Fruit fly (Drosophila melanogaster) whole organism, embryonic: ENCODE data around the gene CG4957.
A peak's percentile ranks its signal among the peaks of the same experiment; 100 is the strongest.

Experiments
- BEAF-32 ChIP-seq: fragments of 200-800 bp; sonication (Bioruptor generic); optimal IDR thresholded peaks from 3 replicates; lab custom pipeline; 2017; ENCODE audit warnings: missing biosample characterization, missing genetic modification characterization, mild to moderate bottlenecking, moderate library complexity, missing genetic modification reagents
- CG12236 ChIP-seq: fragments of 200-800 bp; sonication (Bioruptor generic); optimal IDR thresholded peaks from 2 replicates; lab custom pipeline; 2016; ENCODE audit warnings: missing biosample characterization, missing genetic modification characterization
- CG13894 ChIP-seq: fragments of 200-800 bp; sonication (Bioruptor generic); optimal IDR thresholded peaks from 3 replicates; lab custom pipeline; 2018; ENCODE audit warnings: missing biosample characterization, mild to moderate bottlenecking, missing genetic modification characterization, moderate library complexity
- CG15269 ChIP-seq: fragments of 200-800 bp; sonication (Bioruptor generic); optimal IDR thresholded peaks from 2 replicates; lab custom pipeline; 2018; ENCODE audit warnings: missing biosample characterization, mild to moderate bottlenecking, missing genetic modification characterization, moderate library complexity
- CG15479 ChIP-seq: fragments of 200-800 bp; sonication (Bioruptor generic); optimal IDR thresholded peaks from 3 replicates; lab custom pipeline; 2019; ENCODE audit warnings: missing biosample characterization, mild to moderate bottlenecking, missing genetic modification characterization, moderate library complexity
- CG1603 ChIP-seq: fragments of 200-800 bp; sonication (Bioruptor generic); optimal IDR thresholded peaks from 2 replicates; lab custom pipeline; 2019; ENCODE audit warnings: missing biosample characterization, mild to moderate bottlenecking, missing genetic modification characterization, moderate library complexity
- CG18619 ChIP-seq: fragments of 200-800 bp; sonication (Bioruptor generic); optimal IDR thresholded peaks from 3 replicates; lab custom pipeline; 2017; ENCODE audit warnings: missing biosample characterization, mild to moderate bottlenecking, missing genetic modification characterization
- CG2120 ChIP-seq: fragments of 200-800 bp; sonication (Bioruptor generic); optimal IDR thresholded peaks from 3 replicates; lab custom pipeline; 2016; ENCODE audit warnings: missing biosample characterization, missing genetic modification characterization
- CG32532 ChIP-seq: fragments of 200-800 bp; sonication (Bioruptor generic); IDR thresholded peaks from 2 replicates; pipeline ENCODE4 v1.3.6; 2022; ENCODE audit warnings: missing biosample characterization, missing genetic modification characterization
- CG3726 ChIP-seq: fragments of 200-800 bp; sonication (Bioruptor generic); IDR thresholded peaks from 3 replicates; pipeline ENCODE4, ENCODE4 v1.3.6; 2022; ENCODE audit warnings: missing biosample characterization, missing genetic modification characterization
- CG43689 ChIP-seq: fragments of 200-800 bp; sonication (Bioruptor generic); IDR thresholded peaks from 2 replicates; pipeline ENCODE4 v1.3.6; 2022; ENCODE audit warnings: missing biosample characterization, missing genetic modification characterization
- CG5953 ChIP-seq: fragments of 200-800 bp; sonication (Bioruptor generic); IDR thresholded peaks from 2 replicates; pipeline ENCODE4 v1.3.6; 2022; ENCODE audit warnings: missing biosample characterization, missing genetic modification characterization
- CG8290 ChIP-seq, 3 experiments: fragments of 200-800 bp; sonication (Bioruptor generic); optimal IDR thresholded peaks; 2 replicates each; lab custom pipeline; 2016 to 2019; ENCODE audit warnings: missing biosample characterization in 3 of 3, missing genetic modification characterization in 3 of 3, mild to moderate bottlenecking in 2 of 3, moderate library complexity in 1 of 3
- CG8359 ChIP-seq: fragments of 200-800 bp; sonication (Bioruptor generic); optimal IDR thresholded peaks from 2 replicates; lab custom pipeline; 2017; ENCODE audit warnings: missing biosample characterization, mild to moderate bottlenecking, missing genetic modification characterization, borderline replicate concordance
- CG9437 ChIP-seq: fragments of 200-800 bp; sonication (Bioruptor generic); optimal IDR thresholded peaks from 2 replicates; lab custom pipeline; 2018; ENCODE audit warnings: missing biosample characterization, mild to moderate bottlenecking, missing genetic modification characterization
- CkIIα-i1 ChIP-seq: fragments of 200-800 bp; sonication (Bioruptor generic); IDR thresholded peaks from 2 replicates; pipeline ENCODE4 v1.3.6; 2022; ENCODE audit warnings: missing biosample characterization, missing genetic modification characterization
- Dek ChIP-seq: fragments of 200-800 bp; sonication (Bioruptor generic); optimal IDR thresholded peaks from 3 replicates; lab custom pipeline; 2019; ENCODE audit warnings: missing biosample characterization, mild to moderate bottlenecking, missing genetic modification characterization, moderate library complexity
- Ets97D ChIP-seq: fragments of 200-800 bp; sonication (Bioruptor generic); optimal IDR thresholded peaks from 3 replicates; lab custom pipeline; 2016; ENCODE audit warnings: missing biosample characterization, missing genetic modification characterization
- Hmr ChIP-seq: fragments of 200-800 bp; sonication (Bioruptor generic); optimal IDR thresholded peaks from 3 replicates; lab custom pipeline; 2017; ENCODE audit warnings: mild to moderate bottlenecking, missing biosample characterization, missing genetic modification reagents, missing genetic modification characterization
- Lhr ChIP-seq: fragments of 200-800 bp; sonication (Bioruptor generic); optimal IDR thresholded peaks from 3 replicates; lab custom pipeline; 2017; ENCODE audit warnings: mild to moderate bottlenecking, missing biosample characterization, missing genetic modification reagents, missing genetic modification characterization
- Max ChIP-seq: fragments of 200-800 bp; sonication (Bioruptor generic); optimal IDR thresholded peaks from 2 replicates; lab custom pipeline; 2016; ENCODE audit warnings: missing biosample characterization, mild to moderate bottlenecking, missing genetic modification characterization
- NC2β ChIP-seq: fragments of 200-800 bp; sonication (Bioruptor generic); optimal IDR thresholded peaks from 2 replicates; lab custom pipeline; 2016; ENCODE audit warnings: missing biosample characterization, missing genetic modification characterization
- Nf-YC ChIP-seq: fragments of 200-800 bp; optimal IDR thresholded peaks from 3 replicates; lab custom pipeline; 2019; ENCODE audit warnings: missing biosample characterization, mild to moderate bottlenecking, missing genetic modification characterization, moderate library complexity
- Rfx ChIP-seq: fragments of 200-800 bp; sonication (Bioruptor generic); IDR thresholded peaks from 2 replicates; pipeline ENCODE4 v1.3.6; 2022; ENCODE audit warnings: missing biosample characterization, missing genetic modification characterization
- Side ChIP-seq: fragments of 200-800 bp; sonication (Bioruptor generic); optimal IDR thresholded peaks from 2 replicates; lab custom pipeline; 2016; ENCODE audit warnings: missing biosample characterization, missing genetic modification characterization
- Sox102F ChIP-seq: fragments of 200-800 bp; sonication (Bioruptor generic); optimal IDR thresholded peaks from 2 replicates; lab custom pipeline; 2018; ENCODE audit warnings: missing biosample characterization, mild to moderate bottlenecking, missing genetic modification characterization, moderate library complexity
- Sry-δ ChIP-seq: fragments of 200-800 bp; sonication (Bioruptor generic); optimal IDR thresholded peaks from 2 replicates; lab custom pipeline; 2016; ENCODE audit warnings: missing biosample characterization, missing genetic modification characterization
- Ssrp ChIP-seq: fragments of 200-800 bp; sonication (Bioruptor generic); optimal IDR thresholded peaks from 2 replicates; lab custom pipeline; 2018; ENCODE audit warnings: missing biosample characterization, mild to moderate bottlenecking, missing genetic modification characterization, moderate library complexity
- Xbp1 ChIP-seq: fragments of 200-800 bp; sonication (Bioruptor generic); optimal IDR thresholded peaks from 3 replicates; lab custom pipeline; 2016; ENCODE audit warnings: missing biosample characterization, mild to moderate bottlenecking, missing genetic modification characterization
- YL-1 ChIP-seq: fragments of 200-800 bp; sonication (Bioruptor generic); optimal IDR thresholded peaks from 3 replicates; lab custom pipeline; 2017; ENCODE audit warnings: missing biosample characterization, mild to moderate bottlenecking, missing genetic modification characterization
- chif ChIP-seq, 2 experiments: fragments of 200-800 bp; sonication (Bioruptor generic); optimal IDR thresholded peaks; 3 replicates each; lab custom pipeline; 2016; ENCODE audit warnings: missing biosample characterization in 2 of 2, missing genetic modification characterization in 2 of 2
- chinmo ChIP-seq: fragments of 200-800 bp; sonication (Bioruptor generic); IDR thresholded peaks from 4 replicates; pipeline ENCODE4 v1.3.6; 2022; ENCODE audit warnings: missing biosample characterization, missing genetic modification characterization; ENCODE audit not compliant: partially characterized antibody
- dan ChIP-seq: fragments of 200-800 bp; sonication (Bioruptor generic); IDR thresholded peaks from 2 replicates; pipeline ENCODE4 v1.3.6; 2022; ENCODE audit warnings: missing biosample characterization, missing genetic modification characterization
- dm ChIP-seq: fragments of 200-800 bp; sonication (Bioruptor generic); optimal IDR thresholded peaks from 3 replicates; lab custom pipeline; 2016; ENCODE audit warnings: missing biosample characterization, missing genetic modification characterization
- esg ChIP-seq: fragments of 200-800 bp; sonication (Bioruptor generic); conservative IDR thresholded peaks from 2 replicates; pipeline ENCODE4 v1.3.6; 2022; ENCODE audit warnings: missing biosample characterization, missing genetic modification characterization
- fd96Cb ChIP-seq: fragments of 200-800 bp; sonication (Bioruptor generic); optimal IDR thresholded peaks from 2 replicates; lab custom pipeline; 2018; ENCODE audit warnings: missing biosample characterization, mild to moderate bottlenecking, missing genetic modification characterization, moderate library complexity
- luna ChIP-seq: fragments of 200-800 bp; sonication (Bioruptor generic); optimal IDR thresholded peaks from 2 replicates; lab custom pipeline; 2016; ENCODE audit warnings: missing biosample characterization, missing genetic modification characterization
- mam ChIP-seq: fragments of 200-800 bp; sonication (Bioruptor generic); optimal IDR thresholded peaks from 3 replicates; lab custom pipeline; 2016; ENCODE audit warnings: missing biosample characterization, missing genetic modification characterization
- nom ChIP-seq: fragments of 200-800 bp; sonication (Bioruptor generic); optimal IDR thresholded peaks from 2 replicates; lab custom pipeline; 2017; ENCODE audit warnings: missing biosample characterization, missing genetic modification characterization, mild to moderate bottlenecking, moderate library complexity, missing genetic modification reagents
- odd ChIP-seq: fragments of 200-800 bp; sonication (Bioruptor generic); optimal IDR thresholded peaks from 2 replicates; lab custom pipeline; 2017; ENCODE audit warnings: missing biosample characterization, mild to moderate bottlenecking, missing genetic modification characterization
- onecut ChIP-seq: fragments of 200-800 bp; sonication (Bioruptor generic); IDR thresholded peaks from 2 replicates; pipeline ENCODE4 v1.3.6; 2022; ENCODE audit warnings: missing biosample characterization, missing genetic modification characterization
- p53 ChIP-seq: fragments of 200-800 bp; sonication (Bioruptor generic); optimal IDR thresholded peaks from 2 replicates; lab custom pipeline; 2016; ENCODE audit warnings: missing biosample characterization, missing genetic modification characterization
- phol ChIP-seq: fragments of 200-800 bp; sonication (Bioruptor generic); optimal IDR thresholded peaks from 3 replicates; lab custom pipeline; 2018; ENCODE audit warnings: missing biosample characterization, mild to moderate bottlenecking, missing genetic modification characterization, moderate library complexity
- pum ChIP-seq: fragments of 200-800 bp; sonication (Bioruptor generic); optimal IDR thresholded peaks from 2 replicates; lab custom pipeline; 2016; ENCODE audit warnings: missing biosample characterization, missing genetic modification characterization
- shn ChIP-seq: fragments of 200-800 bp; sonication (Bioruptor generic); optimal IDR thresholded peaks from 3 replicates; lab custom pipeline; 2016; ENCODE audit warnings: missing biosample characterization, missing genetic modification characterization
- sima ChIP-seq: fragments of 200-800 bp; sonication (Bioruptor generic); optimal IDR thresholded peaks from 2 replicates; lab custom pipeline; 2016; ENCODE audit warnings: missing biosample characterization, missing genetic modification characterization
- slbo ChIP-seq: fragments of 200-800 bp; sonication (Bioruptor generic); IDR thresholded peaks from 2 replicates; pipeline ENCODE4 v1.3.6; 2022; ENCODE audit warnings: missing biosample characterization, missing genetic modification characterization
- so ChIP-seq: fragments of 200-800 bp; sonication (Bioruptor generic); IDR thresholded peaks from 3 replicates; pipeline ENCODE4 v1.3.6; 2022; ENCODE audit warnings: missing biosample characterization, missing genetic modification characterization
- stc ChIP-seq: fragments of 200-800 bp; sonication (Bioruptor generic); IDR thresholded peaks from 2 replicates; pipeline ENCODE4 v1.3.6; 2022; ENCODE audit warnings: missing biosample characterization, missing genetic modification characterization
- sug ChIP-seq: fragments of 200-800 bp; optimal IDR thresholded peaks from 2 replicates; lab custom pipeline; 2019; ENCODE audit warnings: missing biosample characterization, mild to moderate bottlenecking, missing genetic modification characterization, moderate library complexity
- yki ChIP-seq: fragments of >200 bp; optimal IDR thresholded peaks from 3 replicates; lab custom pipeline; 2018

Gene CG4957

DNA sequence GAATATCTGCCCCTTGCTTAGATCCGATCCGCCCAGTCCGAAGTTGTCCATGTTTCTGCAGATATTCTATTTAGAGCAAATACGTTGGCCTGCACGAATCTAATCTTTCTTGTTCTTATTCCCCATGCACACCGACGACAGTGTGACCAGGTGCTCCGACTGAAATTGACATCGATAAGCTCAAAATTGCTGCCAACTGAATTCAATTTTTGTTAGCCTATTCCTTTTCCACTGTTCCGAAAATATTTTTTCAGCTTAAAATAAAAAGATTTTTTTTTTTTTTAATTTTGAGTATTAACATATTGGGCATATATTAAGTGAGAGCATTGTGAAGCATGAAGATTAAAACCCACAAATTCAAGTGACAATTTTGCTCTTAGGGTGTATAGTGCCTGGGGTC lies 35.1 kb downstream of the CG4957 start, which contains the start of gene nmd (continued):
- TF ChIP-seq sima (GFP tag; lab: Kevin White, UChicago) (no peak), CG32532 (GFP tag; lab: Robert Waterston, UW) (no peak), Ets97D (GFP tag; lab: Kevin White, UChicago) (peak; percentile 48), pum (no peak), Lhr (GFP tag; lab: Kevin White, UChicago) (peak; percentile 62), CkIIα-i1 (no peak), CG2120 (GFP tag; lab: Kevin White, UChicago) (peak; percentile 33), CG3726 (no peak), Ssrp (no peak), chif (GFP tag; optimal IDR thresholded peaks at IDR 0.05; lab: Kevin White, UChicago) (peak in 1 of 2 experiments; percentile 3), CG13894 (peak; percentile 26), chinmo (GFP tag; lab: Robert Waterston, UW) (peak; percentile 74; the same call in 1 of the 4 replicates), Sry-δ (GFP tag; lab: Kevin White, UChicago) (peak; percentile 47), Dek (tag; lab: Kevin White, UChicago) (peak; percentile 48), stc (no peak), CG1603 (tag; lab: Kevin White, UChicago) (peak; percentile 63), so (GFP tag; lab: Robert Waterston, UW) (no peak), luna (GFP tag; lab: Kevin White, UChicago) (no peak), CG12236 (GFP tag; lab: Kevin White, UChicago) (no peak), Rfx (GFP tag; lab: Robert Waterston, UW) (peak; percentile 57), Nf-YC (tag; lab: Kevin White, UChicago) (peak; percentile 31), CG18619 (GFP tag; lab: Kevin White, UChicago) (no peak), shn (GFP tag; lab: Kevin White, UChicago) (no peak), CG15269 (tag; lab: Kevin White, UChicago) (peak; percentile 6), nom (GFP tag; lab: Kevin White, UChicago) (peak; percentile 24), CG15479 (GFP tag; lab: Kevin White, UChicago) (no peak), sug (tag; lab: Kevin White, UChicago) (peak; percentile 17), CG8359 (GFP tag; lab: Kevin White, UChicago) (no peak), onecut (GFP tag; lab: Robert Waterston, UW) (peak; percentile 32; the same call in 1 of the 2 replicates), phol (peak; percentile 21), CG5953 (GFP tag; lab: Robert Waterston, UW) (no peak), BEAF-32 (peak; percentile 41), Sox102F (GFP tag; lab: Kevin White, UChicago) (no peak), Side (GFP tag; lab: Kevin White, UChicago) (no peak), mam (GFP tag; lab: Kevin White, UChicago) (peak; percentile 19), CG8290 (GFP tag; optimal IDR thresholded peaks at IDR 0.05; lab: Kevin White, UChicago) (peak; percentile 73), CG8290 (tag; optimal IDR thresholded peaks at IDR 0.05; lab: Kevin White, UChicago) (peak in 1 of 2 experiments; percentile 22), NC2β (peak; percentile 16), slbo (peak; percentile 35; the same call in 1 of the 2 replicates), odd (GFP tag; lab: Kevin White, UChicago) (no peak), p53 (GFP tag; lab: Kevin White, UChicago) (peak; percentile 36), YL-1 (GFP tag; lab: Kevin White, UChicago) (peak; percentile 64), Max (GFP tag; lab: Kevin White, UChicago) (peak; percentile 51), CG9437 (GFP tag; lab: Kevin White, UChicago) (no peak), Xbp1 (peak; percentile 13), dm (GFP tag; lab: Kevin White, UChicago) (peak; percentile 45), esg (GFP tag; lab: Robert Waterston, UW) (no peak), dan (no peak), Hmr (GFP tag; lab: Kevin White, UChicago) (peak; percentile 32), yki (lab: Kevin White, UChicago) (no peak), CG43689 (GFP tag; lab: Robert Waterston, UW) (no peak), fd96Cb (tag; lab: Kevin White, UChicago) (no peak)
